Fruit fly (Drosophila melanogaster): ENCODE results near the gene CG5984.

CG5984 gene

dm6 chr3R:27238438-27239301, 9.1 kb downstream of the CG5984 start, which contains the start of the genes CG31064 and PolA2:
Gene CG31064 (minus strand): TSS chr3R:27239085.
Gene PolA2 (plus strand): TSS chr3R:27239163.
- TF ChIP-seq bab1 (GFP tag; optimal IDR thresholded peaks at IDR 0.05) (peak; percentile 24), cic (GFP tag; optimal IDR thresholded peaks at IDR 0.05) (peak; percentile 6), ovo (GFP tag; optimal IDR thresholded peaks at IDR 0.05) (no peak), CG7045 (GFP tag; optimal IDR thresholded peaks at IDR 0.05) (no peak), CG1620 (GFP tag; optimal IDR thresholded peaks at IDR 0.05) (peak; percentile 30), Mnt (GFP tag; optimal IDR thresholded peaks at IDR 0.05) (peak; percentile 34), cnc (optimal IDR thresholded peaks at IDR 0.05) (no peak), CG7101 (tag; optimal IDR thresholded peaks at IDR 0.05) (no peak), CG33017 (tag; optimal IDR thresholded peaks at IDR 0.05) (no peak), kay (GFP tag; ENCODE audit: borderline replicate concordance) (no peak), pad (GFP tag; optimal IDR thresholded peaks at IDR 0.05) (peak; percentile 5), Hr96 (GFP tag; optimal IDR thresholded peaks at IDR 0.05) (no peak), Crg-1 (GFP tag; optimal IDR thresholded peaks at IDR 0.05) (peak; percentile 38), tj (GFP tag; optimal IDR thresholded peaks at IDR 0.05) (no peak), toe (GFP tag; optimal IDR thresholded peaks at IDR 0.05) (no peak), CG5204 (GFP tag; optimal IDR thresholded peaks at IDR 0.05) (no peak), CG11617 (GFP tag; optimal IDR thresholded peaks at IDR 0.05) (no peak), Clk (GFP tag; optimal IDR thresholded peaks at IDR 0.05) (no peak), CG14711 (tag; optimal IDR thresholded peaks at IDR 0.05) (peak; percentile 55), CG12768 (GFP tag; optimal IDR thresholded peaks at IDR 0.05) (no peak)

dm6 chr3R:27237980-27238379, 9.8 kb downstream of the CG5984 start:
- no peak for TF ChIP-seq cnc (optimal IDR thresholded peaks at IDR 0.05)
- TF ChIP-seq bab1 (GFP tag; optimal IDR thresholded peaks at IDR 0.05), result no peak
- no peak for TF ChIP-seq Hr96 (GFP tag; optimal IDR thresholded peaks at IDR 0.05)
- TF ChIP-seq cic (GFP tag; optimal IDR thresholded peaks at IDR 0.05), result no peak
- TF ChIP-seq CG33017 (tag; optimal IDR thresholded peaks at IDR 0.05), result no peak
- no peak for TF ChIP-seq CG14711 (tag; optimal IDR thresholded peaks at IDR 0.05)
- TF ChIP-seq Clk (GFP tag; optimal IDR thresholded peaks at IDR 0.05), result no peak
- no peak for TF ChIP-seq CG1620 (GFP tag; optimal IDR thresholded peaks at IDR 0.05)
- TF ChIP-seq kay (GFP tag; ENCODE audit: borderline replicate concordance), result no peak
- TF ChIP-seq toe (GFP tag; optimal IDR thresholded peaks at IDR 0.05), result no peak
- TF ChIP-seq Crg-1 (GFP tag; optimal IDR thresholded peaks at IDR 0.05), result no peak
- no peak for TF ChIP-seq CG11617 (GFP tag; optimal IDR thresholded peaks at IDR 0.05)
- TF ChIP-seq CG5204 (GFP tag; optimal IDR thresholded peaks at IDR 0.05), result no peak
- TF ChIP-seq tj (GFP tag; optimal IDR thresholded peaks at IDR 0.05), result no peak
- TF ChIP-seq CG7101 (tag; optimal IDR thresholded peaks at IDR 0.05), result no peak
- no peak for TF ChIP-seq pad (GFP tag; optimal IDR thresholded peaks at IDR 0.05)
- no peak for TF ChIP-seq CG7045 (GFP tag; optimal IDR thresholded peaks at IDR 0.05)

dm6 chr3R:27233398-27233797, 14.4 kb downstream of the CG5984 start, which contains the start of gene CG31068:
Gene CG31068 (plus strand): TSS chr3R:27233698.
- no peak for TF ChIP-seq CG5204 (GFP tag; optimal IDR thresholded peaks at IDR 0.05)
- TF ChIP-seq CG7101 (tag; optimal IDR thresholded peaks at IDR 0.05), result no peak
- no peak for TF ChIP-seq Clk (GFP tag; optimal IDR thresholded peaks at IDR 0.05)
- TF ChIP-seq CG33017 (tag; optimal IDR thresholded peaks at IDR 0.05), result no peak
- TF ChIP-seq toe (GFP tag; optimal IDR thresholded peaks at IDR 0.05), result no peak
- no peak for TF ChIP-seq cnc (optimal IDR thresholded peaks at IDR 0.05)
- TF ChIP-seq pad (GFP tag; optimal IDR thresholded peaks at IDR 0.05), result no peak
- TF ChIP-seq CG1620 (GFP tag; optimal IDR thresholded peaks at IDR 0.05), result no peak
- no peak for TF ChIP-seq bab1 (GFP tag; optimal IDR thresholded peaks at IDR 0.05)
- no peak for TF ChIP-seq CG12768 (GFP tag; optimal IDR thresholded peaks at IDR 0.05)
- TF ChIP-seq Mnt (GFP tag; optimal IDR thresholded peaks at IDR 0.05), result no peak
- no peak for TF ChIP-seq Crg-1 (GFP tag; optimal IDR thresholded peaks at IDR 0.05)
- TF ChIP-seq CG14711 (tag; optimal IDR thresholded peaks at IDR 0.05), result no peak
- TF ChIP-seq CG7045 (GFP tag; optimal IDR thresholded peaks at IDR 0.05), result no peak
- no peak for TF ChIP-seq cic (GFP tag; optimal IDR thresholded peaks at IDR 0.05)

dm6 chr3R:27229368-27229767, 18.4 kb downstream of the CG5984 start, which contains the start of gene CG42814:
Gene CG42814 (minus strand): TSS chr3R:27229468.
- no peak for TF ChIP-seq kay (GFP tag; ENCODE audit: borderline replicate concordance)
- TF ChIP-seq ovo (GFP tag; optimal IDR thresholded peaks at IDR 0.05), result no peak
- TF ChIP-seq Mnt (GFP tag; optimal IDR thresholded peaks at IDR 0.05), result no peak
- no peak for TF ChIP-seq CG5204 (GFP tag; optimal IDR thresholded peaks at IDR 0.05)
- no peak for TF ChIP-seq CG11617 (GFP tag; optimal IDR thresholded peaks at IDR 0.05)
- TF ChIP-seq toe (GFP tag; optimal IDR thresholded peaks at IDR 0.05), result no peak
- no peak for TF ChIP-seq CG1620 (GFP tag; optimal IDR thresholded peaks at IDR 0.05)
- TF ChIP-seq CG7101 (tag; optimal IDR thresholded peaks at IDR 0.05), result no peak
- TF ChIP-seq bab1 (GFP tag; optimal IDR thresholded peaks at IDR 0.05), result no peak
- no peak for TF ChIP-seq cnc (optimal IDR thresholded peaks at IDR 0.05)

- TF ChIP-seq bab1 (GFP tag; optimal IDR thresholded peaks at IDR 0.05) (peak; percentile 82), CG14711 (tag; optimal IDR thresholded peaks at IDR 0.05) (peak; percentile 11), CG1620 (GFP tag; optimal IDR thresholded peaks at IDR 0.05) (no peak)
These were observed 19.4 kb downstream of the CG5984 start, which contains the start of gene CG42813 for dm6 chr3R:27228342-27228741. Gene CG42813 (minus strand): TSS chr3R:27228561.

dm6 chr3R:27226080-27226648, 21.6 kb downstream of the CG5984 start:
- TF ChIP-seq tj (GFP tag; optimal IDR thresholded peaks at IDR 0.05), result no peak
